Fruit fly (Drosophila melanogaster): ENCODE measurements around the gene CG43074.

CG43074 gene

DNA sequence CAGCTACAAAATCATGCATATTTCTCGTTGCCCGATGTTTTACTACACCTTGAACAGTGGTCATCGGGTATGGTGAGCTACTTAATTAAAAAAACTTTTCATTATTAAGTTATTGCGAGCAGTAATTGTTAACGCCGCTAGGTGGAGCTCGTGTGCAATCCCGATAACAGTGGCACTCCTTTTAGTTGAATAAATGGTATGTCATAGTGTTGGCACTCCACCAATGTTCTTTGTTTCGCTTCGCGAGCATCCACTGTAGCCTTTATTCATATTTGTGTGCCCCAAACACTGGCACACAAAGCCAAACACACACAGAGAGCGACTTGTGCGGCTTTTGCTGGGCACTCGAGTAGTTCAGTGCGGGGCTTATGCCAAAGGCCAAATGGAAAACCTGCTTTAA, 33.4 kb upstream of the CG43074 start (continued):
- TF ChIP-seq Dek (tag; optimal IDR thresholded peaks at IDR 0.05) (peak; percentile 88), cad (GFP tag; optimal IDR thresholded peaks at IDR 0.05) (no peak), Neu2 (GFP tag; optimal IDR thresholded peaks at IDR 0.05; ENCODE audit: borderline replicate concordance) (no peak), CG2678 (tag; optimal IDR thresholded peaks at IDR 0.05) (peak; percentile 93), chm (GFP tag; IDR thresholded peaks at IDR 0.05) (peak; percentile 90), odd (GFP tag; optimal IDR thresholded peaks at IDR 0.05) (peak; percentile 83), bsh (GFP tag; optimal IDR thresholded peaks at IDR 0.05) (peak; percentile 58 to 88), CG11695 (GFP tag; IDR thresholded peaks at IDR 0.05) (peak; percentile 92), CG31224 (GFP tag; IDR thresholded peaks at IDR 0.05) (peak; percentile 85), jumu (GFP tag; optimal IDR thresholded peaks at IDR 0.05) (peak; percentile 80), disco-r (GFP tag; optimal IDR thresholded peaks at IDR 0.05) (peak; percentile 78), Hr51 (GFP tag; optimal IDR thresholded peaks at IDR 0.05) (peak; percentile 88 to 92), mam (GFP tag; optimal IDR thresholded peaks at IDR 0.05) (peak; percentile 51), otp (GFP tag; IDR thresholded peaks at IDR 0.05) (peak; percentile 95), ssp (GFP tag; IDR thresholded peaks at IDR 0.05) (peak; percentile 83), Six4 (GFP tag; optimal IDR thresholded peaks at IDR 0.05) (peak; percentile 53), CG10366 (GFP tag; IDR thresholded peaks at IDR 0.05) (peak; percentile 96), kni (GFP tag; optimal IDR thresholded peaks at IDR 0.05) (peak; percentile 55), CG6654 (GFP tag; optimal IDR thresholded peaks at IDR 0.05) (peak; percentile 43), pum (GFP tag; optimal IDR thresholded peaks at IDR 0.05) (peak; percentile 81), lov (optimal IDR thresholded peaks at IDR 0.05) (no peak), lov (GFP tag; IDR thresholded peaks at IDR 0.05) (peak; percentile 77; the same call in 2 of the 3 replicates), CG4820 (GFP tag; optimal IDR thresholded peaks at IDR 0.05) (peak; percentile 86), CG15601 (tag; optimal IDR thresholded peaks at IDR 0.05) (peak; percentile 80), pzg (GFP tag; optimal IDR thresholded peaks at IDR 0.05) (no peak), Kr (GFP tag; optimal IDR thresholded peaks at IDR 0.05) (no peak), Xbp1 (GFP tag; optimal IDR thresholded peaks at IDR 0.05) (peak; percentile 92), CG9215 (GFP tag; IDR thresholded peaks at IDR 0.05) (peak; percentile 82), ab (GFP tag; optimal IDR thresholded peaks at IDR 0.05) (peak; percentile 79), zen2 (GFP tag; IDR thresholded peaks at IDR 0.05; ENCODE audit: partially characterized antibody) (no peak), cato (GFP tag; optimal IDR thresholded peaks at IDR 0.05; ENCODE audit: borderline replicate concordance) (peak; percentile 81), vvl (GFP tag; IDR thresholded peaks at IDR 0.05) (peak; percentile 96), ac (GFP tag; optimal IDR thresholded peaks at IDR 0.05) (no peak), CrebB (tag; optimal IDR thresholded peaks at IDR 0.05) (peak; percentile 82), Ets97D (GFP tag; optimal IDR thresholded peaks at IDR 0.05) (peak; percentile 75), CG8478 (optimal IDR thresholded peaks at IDR 0.05) (no peak), CG15696 (tag; optimal IDR thresholded peaks at IDR 0.05) (peak; percentile 54), row (GFP tag; IDR thresholded peaks at IDR 0.05) (peak; percentile 98), CG6813 (GFP tag; optimal IDR thresholded peaks at IDR 0.05) (peak; percentile 82), CG7963 (GFP tag; IDR thresholded peaks at IDR 0.05; ENCODE audit: partially characterized antibody) (no peak), Dip2 (GFP tag; IDR thresholded peaks at IDR 0.05) (peak; percentile 61; the same call in 1 of the 2 replicates), nmo (GFP tag; optimal IDR thresholded peaks at IDR 0.05) (peak; percentile 89), Camta (GFP tag; optimal IDR thresholded peaks at IDR 0.05) (peak; percentile 57), CG9609 (GFP tag; optimal IDR thresholded peaks at IDR 0.05) (peak; percentile 89), Sin3A (optimal IDR thresholded peaks at IDR 0.05) (no peak), Ets65A (GFP tag) (peak; percentile 98), Nf-YC (tag; optimal IDR thresholded peaks at IDR 0.05) (peak; percentile 73), CG10543 (GFP tag; optimal IDR thresholded peaks at IDR 0.05) (peak; percentile 69), fd96Cb (tag; optimal IDR thresholded peaks at IDR 0.05) (peak; percentile 88), Fer2 (tag; optimal IDR thresholded peaks at IDR 0.05) (peak; percentile 80), chif (GFP tag; optimal IDR thresholded peaks at IDR 0.05) (peak; percentile 88 to 92), E2f2 (GFP tag; IDR thresholded peaks at IDR 0.05) (peak; percentile 82)
